Fruit fly (Drosophila melanogaster): Measurements from ENCODE around the gene CG12104.

dm6 chr3L:1628176-1628866 is 25.8 kb upstream of the CG12104 start, which contains the start of gene CG13928:
- TF ChIP-seq tx (GFP tag; optimal IDR thresholded peaks at IDR 0.05), result no peak
- no peak for TF ChIP-seq Sry-δ (GFP tag; optimal IDR thresholded peaks at IDR 0.05)
- 0 out of 2 replicates have a peak, but pooled peaks have one; percentile 17 for TF ChIP-seq ttk (GFP tag; IDR thresholded peaks at IDR 0.05)
- no peak for TF ChIP-seq Sox100B (GFP tag; optimal IDR thresholded peaks at IDR 0.05)
- no peak for TF ChIP-seq NC2α (GFP tag; optimal IDR thresholded peaks at IDR 0.05)
- TF ChIP-seq run (tag; optimal IDR thresholded peaks at IDR 0.05), result no peak
- no peak for TF ChIP-seq trem (tag; optimal IDR thresholded peaks at IDR 0.05)
- TF ChIP-seq CG8089 (GFP tag; optimal IDR thresholded peaks at IDR 0.05), result no peak
